Worm (Caenorhabditis elegans) whole organism, L3 larva: Measurements from ENCODE around the gene vit-6.

Source experiments
- ZK546.5 ChIP-seq: sonication (generic microtip); optimal IDR thresholded peaks from 2 replicates; lab custom pipeline; 2017; ENCODE audit warnings: missing biosample characterization, missing genetic modification characterization
- aly-2 ChIP-seq: fragments of 150-350 bp; optimal IDR thresholded peaks from 2 replicates; lab custom pipeline; 2014; ENCODE audit warnings: missing biosample characterization, missing genetic modification characterization
- ama-1 ChIP-seq: fragments of 150-350 bp; optimal IDR thresholded peaks from 2 replicates; lab custom pipeline; 2018
- ceh-28 ChIP-seq: fragments of 150-350 bp; optimal IDR thresholded peaks from 2 replicates; lab custom pipeline; 2014; ENCODE audit warnings: missing biosample characterization, missing genetic modification reagents, missing genetic modification characterization
- ceh-9 ChIP-seq: sonication (generic microtip); optimal IDR thresholded peaks from 2 replicates; lab custom pipeline; 2018; ENCODE audit warnings: missing biosample characterization, missing genetic modification characterization
- daf-12 ChIP-seq: fragments of 150-350 bp; optimal IDR thresholded peaks from 2 replicates; lab custom pipeline; 2014; ENCODE audit warnings: missing biosample characterization, missing genetic modification reagents, missing genetic modification characterization
- egl-27 ChIP-seq: sonication (generic microtip); optimal IDR thresholded peaks from 4 replicates; lab custom pipeline; 2017; ENCODE audit warnings: missing biosample characterization, missing genetic modification reagents, missing genetic modification characterization
- egl-5 ChIP-seq: fragments of 150-350 bp; optimal IDR thresholded peaks from 2 replicates; lab custom pipeline; 2017; ENCODE audit warnings: missing biosample characterization, missing genetic modification reagents, missing genetic modification characterization, inconsistent platforms
- elt-1 ChIP-seq: fragments of 150-350 bp; optimal IDR thresholded peaks from 2 replicates; lab custom pipeline; 2014; ENCODE audit warnings: missing biosample characterization, missing genetic modification characterization
- elt-2 ChIP-seq: sonication (generic microtip); optimal IDR thresholded peaks from 2 replicates; lab custom pipeline; 2016; ENCODE audit warnings: missing genetic modification reagents, mild to moderate bottlenecking, missing genetic modification characterization, missing compliant biosample characterization
- fkh-2 ChIP-seq: fragments of 150-350 bp; optimal IDR thresholded peaks from 2 replicates; lab custom pipeline; 2014; ENCODE audit warnings: missing biosample characterization, missing genetic modification reagents, missing genetic modification characterization
- fos-1 ChIP-seq: fragments of 150-350 bp; optimal IDR thresholded peaks from 2 replicates; lab custom pipeline; 2014; ENCODE audit warnings: missing biosample characterization, missing genetic modification characterization
- jun-1 ChIP-seq: fragments of 150-350 bp; optimal IDR thresholded peaks from 2 replicates; lab custom pipeline; 2014; ENCODE audit warnings: missing biosample characterization, missing genetic modification reagents, missing genetic modification characterization
- lin-39 ChIP-seq: fragments of 150-350 bp; optimal IDR thresholded peaks from 2 replicates; lab custom pipeline; 2018; ENCODE audit warnings: missing biosample characterization, missing genetic modification reagents, missing genetic modification characterization
- mdl-1 ChIP-seq: fragments of 150-350 bp; optimal IDR thresholded peaks from 2 replicates; lab custom pipeline; 2014; ENCODE audit warnings: missing biosample characterization, missing genetic modification characterization
- nfya-1 ChIP-seq: sonication (generic microtip); optimal IDR thresholded peaks from 2 replicates; lab custom pipeline; 2017; ENCODE audit warnings: missing genetic modification characterization, mild to moderate bottlenecking, missing compliant biosample characterization, antibody characterized with exemption, moderate library complexity; ENCODE audit not compliant: insufficient read depth
- nhr-12 ChIP-seq: fragments of 150-350 bp; optimal IDR thresholded peaks from 2 replicates; lab custom pipeline; 2014; ENCODE audit warnings: missing biosample characterization, missing genetic modification characterization
- nhr-23 ChIP-seq: fragments of 150-350 bp; optimal IDR thresholded peaks from 2 replicates; lab custom pipeline; 2014; ENCODE audit warnings: missing biosample characterization, missing genetic modification reagents, missing genetic modification characterization
- nhr-43 ChIP-seq: sonication (generic microtip); optimal IDR thresholded peaks from 2 replicates; lab custom pipeline; 2016; ENCODE audit warnings: mild to moderate bottlenecking, missing genetic modification characterization, missing compliant biosample characterization; ENCODE audit not compliant: poor library complexity, severe bottlenecking
- nhr-67 ChIP-seq: fragments of 150-350 bp; optimal IDR thresholded peaks from 2 replicates; lab custom pipeline; 2014; ENCODE audit warnings: missing biosample characterization, missing genetic modification characterization
- nhr-76 ChIP-seq: fragments of 150-350 bp; sonication (generic microtip); optimal IDR thresholded peaks from 5 replicates; lab custom pipeline; 2014; ENCODE audit warnings: missing biosample characterization, missing genetic modification characterization
- nhr-77 ChIP-seq: fragments of 150-350 bp; optimal IDR thresholded peaks from 2 replicates; lab custom pipeline; 2014; ENCODE audit warnings: missing biosample characterization, missing genetic modification characterization
- pha-4 ChIP-seq: fragments of 150-350 bp; optimal IDR thresholded peaks from 2 replicates; lab custom pipeline; 2014; ENCODE audit warnings: missing biosample characterization, missing genetic modification reagents, missing genetic modification characterization
- pqm-1 ChIP-seq: fragments of 150-350 bp; optimal IDR thresholded peaks from 2 replicates; lab custom pipeline; 2017; ENCODE audit warnings: missing biosample characterization, missing genetic modification characterization, inconsistent platforms
- sea-2 ChIP-seq: fragments of 150-350 bp; sonication (generic microtip); optimal IDR thresholded peaks from 4 replicates; lab custom pipeline; 2014; ENCODE audit warnings: missing biosample characterization, missing genetic modification reagents, missing genetic modification characterization
- skn-1 ChIP-seq: fragments of 150-350 bp; optimal IDR thresholded peaks from 2 replicates; lab custom pipeline; 2014; ENCODE audit warnings: missing biosample characterization, missing genetic modification characterization
- snpc-4 ChIP-seq: fragments of 150-350 bp; optimal IDR thresholded peaks from 2 replicates; lab custom pipeline; 2014; ENCODE audit warnings: missing biosample characterization, missing genetic modification characterization
- tbx-2 ChIP-seq: sonication (generic microtip); optimal IDR thresholded peaks from 2 replicates; lab custom pipeline; 2016; ENCODE audit warnings: mild to moderate bottlenecking, missing genetic modification characterization, missing compliant biosample characterization
- zag-1 ChIP-seq: fragments of 150-350 bp; optimal IDR thresholded peaks from 2 replicates; lab custom pipeline; 2014; ENCODE audit warnings: missing biosample characterization, missing genetic modification characterization
- ztf-11 ChIP-seq: fragments of 150-350 bp; optimal IDR thresholded peaks from 2 replicates; lab custom pipeline; 2014; ENCODE audit warnings: missing biosample characterization, missing genetic modification characterization
- ztf-4 ChIP-seq: fragments of 150-350 bp; optimal IDR thresholded peaks from 2 replicates; lab custom pipeline; 2014; ENCODE audit warnings: missing biosample characterization, missing genetic modification characterization

vit-6 gene

ce11 chrIV:8254193-8254592 lies 6.8 kb upstream of the vit-6 start:
- TF ChIP-seq lin-39 (tag; lab: Kevin White, UChicago) (no peak), elt-1 (tag; lab: Kevin White, UChicago) (peak; percentile 82), nhr-23 (peak; percentile 62), nhr-43 (peak; percentile 0)

ce11 chrIV:8255221-8255620 lies 5.7 kb upstream of the vit-6 start:
- TF ChIP-seq pqm-1 (tag; lab: Kevin White, UChicago) (peak; percentile 44), fos-1 (tag; lab: Kevin White, UChicago) (no peak), nhr-77 (tag; lab: Kevin White, UChicago) (no peak), skn-1 (tag; lab: Kevin White, UChicago) (no peak), elt-2 (tag; lab: Kevin White, UChicago) (peak; percentile 41), egl-5 (tag; lab: Kevin White, UChicago) (no peak), nfya-1 (no peak), fkh-2 (tag; lab: Kevin White, UChicago) (no peak), nhr-76 (no peak), nhr-23 (peak; percentile 12), ztf-11 (tag; lab: Kevin White, UChicago) (no peak), ama-1 (lab: Kevin White, UChicago) (no peak), daf-12 (tag; lab: Kevin White, UChicago) (no peak), elt-1 (tag; lab: Kevin White, UChicago) (peak; percentile 67), zag-1 (tag; lab: Kevin White, UChicago) (no peak), ztf-4 (tag; lab: Kevin White, UChicago) (no peak)
- TF ChIP-seq, all 47 proteins: peak for 4

- TF ChIP-seq ZK546.5 (tag; lab: Kevin White, UChicago) (no peak), tbx-2 (no peak), nhr-67 (no peak), fkh-2 (tag; lab: Kevin White, UChicago) (no peak), pha-4 (tag; lab: Kevin White, UChicago) (no peak), elt-2 (tag; lab: Kevin White, UChicago) (no peak), sea-2 (GFP tag; lab: Kevin White, UChicago) (no peak), egl-27 (tag; lab: Kevin White, UChicago) (no peak), ceh-28 (no peak)
Measured at ce11 chrIV:8259904-8260303, 1.1 kb upstream of the vit-6 start, which contains the start of gene K07H8.7. Gene K07H8.7, minus strand, starts transcription at chrIV:8260004.

- TF ChIP-seq nhr-77 (tag; lab: Kevin White, UChicago) (no peak), mdl-1 (tag; lab: Kevin White, UChicago) (no peak), nhr-12 (no peak), nhr-76 (no peak), jun-1 (no peak), aly-2 (tag; lab: Kevin White, UChicago) (no peak)
Measured at ce11 chrIV:8262671-8263070, 1.7 kb downstream of the vit-6 start.

ce11 chrIV:8266024-8266949 lies 5.3 kb downstream of the vit-6 start:
- TF ChIP-seq snpc-4 (tag; lab: Kevin White, UChicago), result no peak

- TF ChIP-seq tbx-2, result no peak
Measured at ce11 chrIV:8268024-8268423, 7.1 kb downstream of the vit-6 start, which contains the start of the genes K07H8.5 and K07H8.8. Gene K07H8.5, plus strand, starts transcription at chrIV:8268324. Gene K07H8.8, minus strand, starts transcription at chrIV:8268412.

- no peak for TF ChIP-seq ceh-9 (tag; lab: Kevin White, UChicago)
- TF ChIP-seq elt-1 (tag; lab: Kevin White, UChicago), result peak; percentile 66
Measured at ce11 chrIV:8273334-8273733, 12.4 kb downstream of the vit-6 start.
